Worm (Caenorhabditis elegans): ENCODE data around the gene K08H2.2.

ce11 chrX:13248265-13248664 lies 13.5 kb upstream of the K08H2.2 start, which contains the start of gene K08H2.7:
- TF ChIP-seq nhr-80 (tag; optimal IDR thresholded peaks at IDR 0.05) (no peak), lag-1 (GFP tag; IDR thresholded peaks at IDR 0.05) (no peak), lir-1 (GFP tag; conservative IDR thresholded peaks at IDR 0.05) (no peak), pbrm-1 (GFP tag; IDR thresholded peaks at IDR 0.05) (no peak), egl-44 (GFP tag; IDR thresholded peaks at IDR 0.05) (no peak)

All from whole organism, young adult.